Fruit fly (Drosophila melanogaster) whole organism, embryonic: Measurements from ENCODE around the gene Root.

Experiments used
- Antp ChIP-seq: fragments of 200-800 bp; sonication (Bioruptor generic); optimal IDR thresholded peaks from 3 replicates; lab custom pipeline; 2016; ENCODE audit warnings: missing biosample characterization, missing genetic modification characterization
- Bgb ChIP-seq: fragments of 200-800 bp; sonication (Bioruptor generic); IDR thresholded peaks from 2 replicates; pipeline ENCODE4 v1.3.6; 2022; ENCODE audit warnings: missing biosample characterization, missing genetic modification characterization; ENCODE audit not compliant: partially characterized antibody
- BtbVII ChIP-seq: fragments of 200-800 bp; sonication (Bioruptor generic); optimal IDR thresholded peaks from 3 replicates; lab custom pipeline; 2017; ENCODE audit warnings: missing biosample characterization, mild to moderate bottlenecking, missing genetic modification characterization
- CG10431 ChIP-seq: fragments of 200-800 bp; sonication (Bioruptor generic); optimal IDR thresholded peaks from 3 replicates; lab custom pipeline; 2018; ENCODE audit warnings: missing biosample characterization, mild to moderate bottlenecking, missing genetic modification characterization
- CG11560 ChIP-seq: fragments of 200-800 bp; sonication (Bioruptor generic); IDR thresholded peaks from 3 replicates; pipeline ENCODE4 v1.3.6; 2022; ENCODE audit warnings: missing biosample characterization, missing genetic modification characterization
- CG11723 ChIP-seq: fragments of 200-800 bp; sonication (Bioruptor generic); optimal IDR thresholded peaks from 2 replicates; lab custom pipeline; 2017; ENCODE audit warnings: missing biosample characterization, mild to moderate bottlenecking, missing genetic modification characterization
- CG12104 ChIP-seq: fragments of 200-800 bp; sonication (Bioruptor generic); optimal IDR thresholded peaks from 3 replicates; lab custom pipeline; 2016; ENCODE audit warnings: missing biosample characterization, missing genetic modification characterization
- CG13287 ChIP-seq: fragments of 200-800 bp; sonication (Bioruptor generic); IDR thresholded peaks from 2 replicates; pipeline ENCODE4 v1.3.6; 2022; ENCODE audit warnings: missing biosample characterization, missing genetic modification characterization; ENCODE audit not compliant: partially characterized antibody
- CG1603 ChIP-seq: fragments of 200-800 bp; sonication (Bioruptor generic); optimal IDR thresholded peaks from 2 replicates; lab custom pipeline; 2019; ENCODE audit warnings: missing biosample characterization, mild to moderate bottlenecking, missing genetic modification characterization, moderate library complexity
- CG16863 ChIP-seq: fragments of 200-800 bp; sonication (Bioruptor generic); optimal IDR thresholded peaks from 3 replicates; lab custom pipeline; 2016; ENCODE audit warnings: missing biosample characterization, missing genetic modification characterization
- CG2120 ChIP-seq: fragments of 200-800 bp; sonication (Bioruptor generic); optimal IDR thresholded peaks from 3 replicates; lab custom pipeline; 2016; ENCODE audit warnings: missing biosample characterization, missing genetic modification characterization
- CG30020 ChIP-seq: fragments of 200-800 bp; optimal IDR thresholded peaks from 2 replicates; lab custom pipeline; 2019; ENCODE audit warnings: missing biosample characterization, mild to moderate bottlenecking, missing genetic modification characterization, moderate library complexity
- CG33213 ChIP-seq: fragments of 200-800 bp; sonication (Bioruptor generic); optimal IDR thresholded peaks from 3 replicates; lab custom pipeline; 2016; ENCODE audit warnings: missing biosample characterization, missing genetic modification characterization
- CG34224 ChIP-seq: fragments of 200-800 bp; sonication (Bioruptor generic); IDR thresholded peaks from 3 replicates; pipeline ENCODE4 v1.3.6; 2022; ENCODE audit warnings: missing biosample characterization, missing genetic modification characterization; ENCODE audit not compliant: partially characterized antibody
- CG4282 ChIP-seq: fragments of 200-800 bp; sonication (Bioruptor generic); optimal IDR thresholded peaks from 2 replicates; lab custom pipeline; 2016; ENCODE audit warnings: missing biosample characterization, missing genetic modification characterization
- CG4707 ChIP-seq: fragments of 200-800 bp; sonication (Bioruptor generic); optimal IDR thresholded peaks from 2 replicates; lab custom pipeline; 2018; ENCODE audit warnings: missing biosample characterization, mild to moderate bottlenecking, missing genetic modification characterization, moderate library complexity
- CG6683 ChIP-seq: fragments of 200-800 bp; sonication (Bioruptor generic); optimal IDR thresholded peaks from 2 replicates; lab custom pipeline; 2017; ENCODE audit warnings: missing biosample characterization, mild to moderate bottlenecking, missing genetic modification characterization, missing genetic modification reagents
- CG6854 ChIP-seq: fragments of 200-800 bp; sonication (Bioruptor generic); optimal IDR thresholded peaks from 3 replicates; lab custom pipeline; 2017; ENCODE audit warnings: missing biosample characterization, mild to moderate bottlenecking, missing genetic modification characterization
- CG7745 ChIP-seq: fragments of 200-800 bp; sonication (Bioruptor generic); optimal IDR thresholded peaks from 2 replicates; lab custom pipeline; 2018; ENCODE audit warnings: missing biosample characterization, mild to moderate bottlenecking, missing genetic modification characterization, moderate library complexity
- CG7928 ChIP-seq: fragments of 200-800 bp; sonication (Bioruptor generic); optimal IDR thresholded peaks from 2 replicates; lab custom pipeline; 2017; ENCODE audit warnings: missing biosample characterization, mild to moderate bottlenecking, missing genetic modification characterization
- CG9727 ChIP-seq: fragments of 200-800 bp; sonication (Bioruptor generic); optimal IDR thresholded peaks from 3 replicates; lab custom pipeline; 2017; ENCODE audit warnings: missing biosample characterization, mild to moderate bottlenecking, missing genetic modification characterization
- D19B ChIP-seq: fragments of 200-800 bp; sonication (Bioruptor generic); optimal IDR thresholded peaks from 2 replicates; lab custom pipeline; 2017; ENCODE audit warnings: missing biosample characterization, mild to moderate bottlenecking, missing genetic modification characterization
- Fer3 ChIP-seq: fragments of 200-800 bp; sonication (Bioruptor generic); optimal IDR thresholded peaks from 2 replicates; lab custom pipeline; 2018; ENCODE audit warnings: missing biosample characterization, mild to moderate bottlenecking, missing genetic modification characterization, moderate library complexity
- GATAe ChIP-seq: fragments of 200-800 bp; sonication (Bioruptor generic); conservative IDR thresholded peaks from 2 replicates; pipeline ENCODE4 v1.3.6; 2022; ENCODE audit warnings: missing biosample characterization, missing genetic modification characterization
- MESR4 ChIP-seq: fragments of 200-800 bp; sonication (Bioruptor generic); optimal IDR thresholded peaks from 2 replicates; lab custom pipeline; 2018; ENCODE audit warnings: missing biosample characterization, mild to moderate bottlenecking, missing genetic modification characterization, moderate library complexity
- NfI ChIP-seq: fragments of 200-800 bp; sonication (Bioruptor generic); optimal IDR thresholded peaks from 3 replicates; lab custom pipeline; 2018; ENCODE audit warnings: missing biosample characterization, mild to moderate bottlenecking, missing genetic modification characterization, moderate library complexity
- Optix ChIP-seq: fragments of 200-800 bp; sonication (Bioruptor generic); IDR thresholded peaks from 3 replicates; pipeline ENCODE4 v1.3.6; 2022; ENCODE audit warnings: missing biosample characterization, missing genetic modification characterization
- Sox102F ChIP-seq: fragments of 200-800 bp; sonication (Bioruptor generic); optimal IDR thresholded peaks from 2 replicates; lab custom pipeline; 2018; ENCODE audit warnings: missing biosample characterization, mild to moderate bottlenecking, missing genetic modification characterization, moderate library complexity
- amos ChIP-seq: fragments of 200-800 bp; sonication (Bioruptor generic); IDR thresholded peaks from 2 replicates; pipeline ENCODE4 v1.3.6; 2022; ENCODE audit warnings: missing biosample characterization, missing genetic modification characterization; ENCODE audit not compliant: partially characterized antibody
- ase ChIP-seq: fragments of 200-800 bp; sonication (Bioruptor generic); IDR thresholded peaks from 3 replicates; pipeline ENCODE4 v1.3.6; 2022; ENCODE audit warnings: missing biosample characterization, missing genetic modification characterization
- ash1 ChIP-seq: fragments of 200-800 bp; sonication (Bioruptor generic); optimal IDR thresholded peaks from 2 replicates; lab custom pipeline; 2018; ENCODE audit warnings: missing biosample characterization, mild to moderate bottlenecking, missing genetic modification characterization
- bcd ChIP-seq: fragments of 200-800 bp; sonication (Bioruptor generic); optimal IDR thresholded peaks from 2 replicates; lab custom pipeline; 2017; ENCODE audit warnings: missing biosample characterization, mild to moderate bottlenecking, missing genetic modification characterization
- br ChIP-seq: fragments of >200 bp; optimal IDR thresholded peaks from 2 replicates; lab custom pipeline; 2017
- cas ChIP-seq: fragments of 200-800 bp; sonication (Bioruptor generic); IDR thresholded peaks from 2 replicates; pipeline ENCODE4 v1.3.6; 2022; ENCODE audit warnings: missing biosample characterization, missing genetic modification characterization
- cwo ChIP-seq: fragments of 200-800 bp; sonication (Bioruptor generic); optimal IDR thresholded peaks from 3 replicates; lab custom pipeline; 2017; ENCODE audit warnings: missing biosample characterization, missing genetic modification characterization, mild to moderate bottlenecking, moderate library complexity, missing genetic modification reagents
- da ChIP-seq: fragments of 200-800 bp; sonication (Bioruptor generic); optimal IDR thresholded peaks from 2 replicates; lab custom pipeline; 2016; ENCODE audit warnings: missing biosample characterization, missing genetic modification characterization
- dimm ChIP-seq: fragments of 200-800 bp; sonication (Bioruptor generic); IDR thresholded peaks from 2 replicates; pipeline ENCODE4 v1.3.6; 2022; ENCODE audit warnings: missing biosample characterization, missing genetic modification characterization
- disco-r ChIP-seq: fragments of 200-800 bp; sonication (Bioruptor generic); optimal IDR thresholded peaks from 2 replicates; lab custom pipeline; 2016; ENCODE audit warnings: missing biosample characterization, missing genetic modification characterization
- dm ChIP-seq: fragments of 200-800 bp; sonication (Bioruptor generic); optimal IDR thresholded peaks from 3 replicates; lab custom pipeline; 2016; ENCODE audit warnings: missing biosample characterization, missing genetic modification characterization
- gfzf ChIP-seq: fragments of 200-800 bp; sonication (Bioruptor generic); optimal IDR thresholded peaks from 2 replicates; lab custom pipeline; 2016; ENCODE audit warnings: missing biosample characterization, mild to moderate bottlenecking, missing genetic modification characterization, moderate library complexity
- jigr1 ChIP-seq: fragments of 200-800 bp; sonication (Bioruptor generic); IDR thresholded peaks from 3 replicates; pipeline ENCODE4 v1.3.6; 2022; ENCODE audit warnings: missing biosample characterization, missing genetic modification characterization
- klu ChIP-seq: fragments of 200-800 bp; sonication (Bioruptor generic); IDR thresholded peaks from 2 replicates; pipeline ENCODE4 v1.3.6; 2022; ENCODE audit warnings: missing biosample characterization, missing genetic modification characterization
- nau ChIP-seq: fragments of 200-800 bp; sonication (Bioruptor generic); optimal IDR thresholded peaks from 3 replicates; lab custom pipeline; 2017; ENCODE audit warnings: missing biosample characterization, mild to moderate bottlenecking, missing genetic modification characterization, missing genetic modification reagents
- onecut ChIP-seq: fragments of 200-800 bp; sonication (Bioruptor generic); IDR thresholded peaks from 2 replicates; pipeline ENCODE4 v1.3.6; 2022; ENCODE audit warnings: missing biosample characterization, missing genetic modification characterization
- schlank ChIP-seq: fragments of 200-800 bp; sonication (Bioruptor generic); optimal IDR thresholded peaks from 2 replicates; lab custom pipeline; 2018; ENCODE audit warnings: missing biosample characterization, mild to moderate bottlenecking, missing genetic modification characterization
- sima ChIP-seq: fragments of 200-800 bp; sonication (Bioruptor generic); optimal IDR thresholded peaks from 2 replicates; lab custom pipeline; 2016; ENCODE audit warnings: missing biosample characterization, missing genetic modification characterization
- trem ChIP-seq: fragments of 200-800 bp; optimal IDR thresholded peaks from 3 replicates; lab custom pipeline; 2019; ENCODE audit warnings: missing biosample characterization, mild to moderate bottlenecking, missing genetic modification characterization, moderate library complexity
- tup ChIP-seq: fragments of 200-800 bp; sonication (Bioruptor generic); optimal IDR thresholded peaks from 2 replicates; lab custom pipeline; 2016; ENCODE audit warnings: missing biosample characterization, mild to moderate bottlenecking, missing genetic modification characterization, moderate library complexity
- wdn ChIP-seq: fragments of 200-800 bp; sonication (Bioruptor generic); IDR thresholded peaks from 2 replicates; pipeline ENCODE4 v1.3.6; 2022; ENCODE audit warnings: missing biosample characterization, missing genetic modification characterization

Root gene

dm6 chr3R:24161173-24161811, 48.2 kb downstream of the Root start, which contains the start of the genes Myo95E and TBC1d7 (continued):
- TF ChIP-seq CG13287 (GFP tag; lab: Robert Waterston, UW) (peak; percentile 82), CG6854 (GFP tag; lab: Kevin White, UChicago) (peak; percentile 63), CG7745 (tag; lab: Kevin White, UChicago) (no peak), cwo (GFP tag; lab: Kevin White, UChicago) (peak; percentile 76), CG10431 (GFP tag; lab: Kevin White, UChicago) (no peak), GATAe (GFP tag; lab: Robert Waterston, UW) (peak; percentile 47; the same call in 1 of the 2 replicates), Optix (GFP tag; lab: Robert Waterston, UW) (peak; percentile 88), br (lab: Kevin White, UChicago) (no peak), CG4707 (GFP tag; lab: Kevin White, UChicago) (peak; percentile 23), da (GFP tag; lab: Kevin White, UChicago) (no peak), CG11560 (peak; percentile 81), Sox102F (GFP tag; lab: Kevin White, UChicago) (peak; percentile 91), BtbVII (GFP tag; lab: Kevin White, UChicago) (peak; percentile 44), CG30020 (peak; percentile 75), CG6683 (GFP tag; lab: Kevin White, UChicago) (peak; percentile 58), trem (tag; lab: Kevin White, UChicago) (peak; percentile 90), schlank (tag; lab: Kevin White, UChicago) (peak; percentile 47), CG12104 (GFP tag; lab: Kevin White, UChicago) (peak; percentile 81), wdn (GFP tag; lab: Robert Waterston, UW) (peak; percentile 83), CG1603 (no peak), cas (GFP tag; lab: Robert Waterston, UW) (peak; percentile 69; the same call in 1 of the 2 replicates), CG34224 (GFP tag; lab: Robert Waterston, UW) (peak; percentile 71; the same call in 2 of the 3 replicates), dimm (GFP tag; lab: Robert Waterston, UW) (peak; percentile 91), jigr1 (GFP tag; lab: Robert Waterston, UW) (peak; percentile 84), NfI (GFP tag; lab: Kevin White, UChicago) (peak; percentile 86), CG7928 (GFP tag; lab: Kevin White, UChicago) (peak; percentile 69), gfzf (GFP tag; lab: Kevin White, UChicago) (no peak), Bgb (peak; percentile 45; the same call in 1 of the 2 replicates), CG16863 (GFP tag; lab: Kevin White, UChicago) (peak; percentile 6), sima (GFP tag; lab: Kevin White, UChicago) (no peak), MESR4 (GFP tag; lab: Kevin White, UChicago) (peak; percentile 29), onecut (GFP tag; lab: Robert Waterston, UW) (peak; percentile 80), bcd (GFP tag; lab: Kevin White, UChicago) (peak; percentile 88), disco-r (GFP tag; lab: Kevin White, UChicago) (no peak), D19B (peak; percentile 98), CG11723 (GFP tag; lab: Kevin White, UChicago) (no peak), nau (GFP tag; lab: Kevin White, UChicago) (no peak), CG33213 (GFP tag; lab: Kevin White, UChicago) (peak; percentile 47), ash1 (GFP tag; lab: Kevin White, UChicago) (no peak), dm (GFP tag; lab: Kevin White, UChicago) (no peak), CG9727 (GFP tag; lab: Kevin White, UChicago) (peak; percentile 89), CG4282 (GFP tag; lab: Kevin White, UChicago) (no peak), ase (GFP tag; lab: Robert Waterston, UW) (peak; percentile 75), amos (GFP tag; lab: Robert Waterston, UW) (peak; percentile 59), klu (GFP tag; lab: Robert Waterston, UW) (peak; percentile 84), Fer3 (peak; percentile 86), tup (GFP tag; lab: Kevin White, UChicago) (peak; percentile 52), CG2120 (GFP tag; lab: Kevin White, UChicago) (peak; percentile 84), Antp (peak; percentile 27)
